Worm (Caenorhabditis elegans) whole organism, L3 larva: ENCODE measurements around the gene che-2.

Experiments
- elt-2 ChIP-seq: sonication (generic microtip); optimal IDR thresholded peaks from 2 replicates; lab custom pipeline; 2016; ENCODE audit warnings: missing genetic modification reagents, mild to moderate bottlenecking, missing genetic modification characterization, missing compliant biosample characterization
- elt-3 ChIP-seq, 3 experiments: fragments of 150-350 bp in 1 of 3; sonication (generic microtip) in 2 of 3; optimal IDR thresholded peaks; 2 replicates in 2 of 3; 4 replicates in 1 of 3; lab custom pipeline; 2014 to 2017; ENCODE audit warnings: missing biosample characterization in 3 of 3, missing genetic modification characterization in 3 of 3
- pha-4 ChIP-seq: fragments of 150-350 bp; optimal IDR thresholded peaks from 2 replicates; lab custom pipeline; 2014; ENCODE audit warnings: missing biosample characterization, missing genetic modification reagents, missing genetic modification characterization

- TF ChIP-seq pha-4 (tag; lab: Kevin White, UChicago) (no peak), elt-3 (tag; optimal IDR thresholded peaks at IDR 0.05; lab: Kevin White, UChicago) (no peak), elt-2 (tag; lab: Kevin White, UChicago) (no peak)
Observed at ce11 chrX:520881-521280, 39.6 kb downstream of the che-2 start, which contains the start of gene B0310.3.
